Worm (Caenorhabditis elegans) whole organism, L3 larva: ENCODE data around the gene Y61A9LA.12.

Experiments
- ceh-82 ChIP-seq: fragments of 150-350 bp; optimal IDR thresholded peaks from 2 replicates; lab custom pipeline; 2014; ENCODE audit warnings: missing biosample characterization, missing genetic modification characterization
- daf-12 ChIP-seq: fragments of 150-350 bp; optimal IDR thresholded peaks from 2 replicates; lab custom pipeline; 2014; ENCODE audit warnings: missing biosample characterization, missing genetic modification reagents, missing genetic modification characterization
- egl-27 ChIP-seq: sonication (generic microtip); optimal IDR thresholded peaks from 4 replicates; lab custom pipeline; 2017; ENCODE audit warnings: missing biosample characterization, missing genetic modification reagents, missing genetic modification characterization
- fkh-10 ChIP-seq: sonication (generic microtip); optimal IDR thresholded peaks from 2 replicates; lab custom pipeline; 2017; ENCODE audit warnings: missing biosample characterization, missing genetic modification reagents, missing genetic modification characterization
- fkh-2 ChIP-seq: fragments of 150-350 bp; optimal IDR thresholded peaks from 2 replicates; lab custom pipeline; 2014; ENCODE audit warnings: missing biosample characterization, missing genetic modification reagents, missing genetic modification characterization
- fos-1 ChIP-seq: fragments of 150-350 bp; optimal IDR thresholded peaks from 2 replicates; lab custom pipeline; 2014; ENCODE audit warnings: missing biosample characterization, missing genetic modification characterization
- lin-15B ChIP-seq: fragments of 150-350 bp; optimal IDR thresholded peaks from 2 replicates; lab custom pipeline; 2014; ENCODE audit warnings: missing biosample characterization, missing genetic modification characterization
- lin-39 ChIP-seq: fragments of 150-350 bp; optimal IDR thresholded peaks from 2 replicates; lab custom pipeline; 2018; ENCODE audit warnings: missing biosample characterization, missing genetic modification reagents, missing genetic modification characterization
- nfya-1 ChIP-seq: sonication (generic microtip); optimal IDR thresholded peaks from 2 replicates; lab custom pipeline; 2017; ENCODE audit warnings: missing genetic modification characterization, mild to moderate bottlenecking, missing compliant biosample characterization, antibody characterized with exemption, moderate library complexity; ENCODE audit not compliant: insufficient read depth
- nhr-11 ChIP-seq: fragments of 150-350 bp; optimal IDR thresholded peaks from 2 replicates; lab custom pipeline; 2014; ENCODE audit warnings: missing biosample characterization, missing genetic modification characterization
- pha-4 ChIP-seq: fragments of 150-350 bp; optimal IDR thresholded peaks from 2 replicates; lab custom pipeline; 2014; ENCODE audit warnings: missing biosample characterization, missing genetic modification reagents, missing genetic modification characterization
- pqm-1 ChIP-seq: fragments of 150-350 bp; optimal IDR thresholded peaks from 2 replicates; lab custom pipeline; 2017; ENCODE audit warnings: missing biosample characterization, missing genetic modification characterization, inconsistent platforms
- unc-62 ChIP-seq: fragments of 150-350 bp; sonication (generic microtip); optimal IDR thresholded peaks from 4 replicates; lab custom pipeline; 2014; ENCODE audit warnings: missing biosample characterization, missing genetic modification reagents, missing genetic modification characterization
- zag-1 ChIP-seq: fragments of 150-350 bp; optimal IDR thresholded peaks from 2 replicates; lab custom pipeline; 2014; ENCODE audit warnings: missing biosample characterization, missing genetic modification characterization

DNA sequence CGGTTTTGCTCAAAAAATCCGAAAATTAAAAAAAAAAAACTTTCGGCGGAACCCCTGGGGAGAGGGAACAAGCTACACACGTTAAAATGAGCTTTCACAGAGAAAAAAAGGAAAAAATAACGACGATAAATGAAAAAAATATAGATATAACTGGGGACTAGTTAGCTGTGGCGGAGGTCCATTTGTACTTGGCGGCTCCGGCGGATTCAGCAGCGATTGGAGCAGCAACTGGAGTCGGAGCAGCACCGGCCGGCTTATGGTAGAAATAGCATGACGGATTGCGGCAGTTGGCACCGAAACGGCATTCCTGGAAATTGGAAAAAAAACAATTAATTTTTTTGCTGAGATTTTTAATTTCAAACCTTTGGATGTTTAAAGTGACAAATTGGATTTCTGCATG lies 8.8 kb downstream of the Y61A9LA.12 start:
- TF ChIP-seq lin-39 (tag; lab: Kevin White, UChicago) (no peak), daf-12 (tag; lab: Kevin White, UChicago) (no peak), nfya-1 (tag; lab: Kevin White, UChicago) (no peak), ceh-82 (no peak), pqm-1 (tag; lab: Kevin White, UChicago) (no peak), pha-4 (tag; lab: Kevin White, UChicago) (no peak), nhr-11 (tag; lab: Kevin White, UChicago) (no peak), fkh-10 (no peak), unc-62 (GFP tag; lab: Kevin White, UChicago) (no peak), fos-1 (tag; lab: Kevin White, UChicago) (no peak), fkh-2 (tag; lab: Kevin White, UChicago) (no peak), zag-1 (no peak), egl-27 (no peak), lin-15B (no peak)
